Worm (Caenorhabditis elegans): ENCODE measurements around the gene ech-8.

The ech-8 gene

ce11 chrIV:10239045-10239444 lies at the start of gene ech-8:
ech-8 (minus strand) TSS chrIV:10239176.
- no peak for TF ChIP-seq unc-62 (GFP tag; optimal IDR thresholded peaks at IDR 0.05)

- no peak for TF ChIP-seq unc-62 (GFP tag; optimal IDR thresholded peaks at IDR 0.05)
Measured at ce11 chrIV:10288575-10288974, 49.6 kb upstream of the ech-8 start.

- TF ChIP-seq unc-62 (GFP tag; optimal IDR thresholded peaks at IDR 0.05) = no peak
Measured at ce11 chrIV:10286655-10287054, 47.7 kb upstream of the ech-8 start, which contains the start of gene ebax-1. ebax-1 (plus strand) TSS chrIV:10286955.

ce11 chrIV:10285328-10285727 lies 46.4 kb upstream of the ech-8 start:
- no peak for TF ChIP-seq unc-62 (GFP tag; optimal IDR thresholded peaks at IDR 0.05)

ce11 chrIV:10284194-10284910 lies 45.4 kb upstream of the ech-8 start, which contains the start of gene rad-51:
rad-51 (minus strand) TSS chrIV:10284244.
- TF ChIP-seq unc-62 (GFP tag; optimal IDR thresholded peaks at IDR 0.05) = no peak

ce11 chrIV:10281482-10281881 lies 42.5 kb upstream of the ech-8 start, which contains the start of gene thk-1:
thk-1 (minus strand) TSS chrIV:10281582.
- TF ChIP-seq unc-62 (GFP tag; optimal IDR thresholded peaks at IDR 0.05) = no peak

- TF ChIP-seq unc-62 (GFP tag; optimal IDR thresholded peaks at IDR 0.05) = no peak
Measured at ce11 chrIV:10277716-10278115, 38.7 kb upstream of the ech-8 start, which contains the start of gene Y43C5A.4. Y43C5A.4 (plus strand) TSS chrIV:10278016.

- no peak for TF ChIP-seq unc-62 (GFP tag; optimal IDR thresholded peaks at IDR 0.05)
Measured at ce11 chrIV:10276960-10277359, 38.0 kb upstream of the ech-8 start, which contains the start of gene Y43C5A.7. Y43C5A.7 (plus strand) TSS chrIV:10277260.

- no peak for TF ChIP-seq unc-62 (GFP tag; optimal IDR thresholded peaks at IDR 0.05)
Measured at ce11 chrIV:10275050-10275449, 36.1 kb upstream of the ech-8 start.

ce11 chrIV:10273781-10274313 lies 34.9 kb upstream of the ech-8 start, which contains the start of gene Y43C5A.3:
Y43C5A.3 (plus strand) TSS chrIV:10274036.
- no peak for TF ChIP-seq unc-62 (GFP tag; optimal IDR thresholded peaks at IDR 0.05)

- TF ChIP-seq unc-62 (GFP tag; optimal IDR thresholded peaks at IDR 0.05) = no peak
Measured at ce11 chrIV:10273360-10273759, 34.4 kb upstream of the ech-8 start.

ce11 chrIV:10269137-10269933 lies 30.4 kb upstream of the ech-8 start, which contains the start of the genes nspd-7 and Y43C5A.2:
nspd-7 (minus strand) TSS chrIV:10269187.
Y43C5A.2 (plus strand) TSS chrIV:10269883.
- TF ChIP-seq unc-62 (GFP tag; optimal IDR thresholded peaks at IDR 0.05) = no peak

- TF ChIP-seq unc-62 (GFP tag; optimal IDR thresholded peaks at IDR 0.05) = no peak
Measured at ce11 chrIV:10261061-10261460, 22.1 kb upstream of the ech-8 start.

- TF ChIP-seq unc-62 (GFP tag; optimal IDR thresholded peaks at IDR 0.05) = no peak
Measured at ce11 chrIV:10259557-10259956, 20.6 kb upstream of the ech-8 start, which contains the start of gene F01G10.9. F01G10.9 (minus strand) TSS chrIV:10259657.

ce11 chrIV:10252886-10253639 lies 14.1 kb upstream of the ech-8 start:
- TF ChIP-seq unc-62 (GFP tag; optimal IDR thresholded peaks at IDR 0.05) = no peak

Data from whole organism, dauer.